Worm (Caenorhabditis elegans) whole organism, L4 larva: ENCODE measurements around the gene Y48C3A.20.

ENCODE experiments used
- ceh-62 ChIP-seq: sonication (generic microtip); optimal IDR thresholded peaks from 2 replicates; lab custom pipeline; 2017; ENCODE audit warnings: missing biosample characterization, missing genetic modification characterization
- fos-1 ChIP-seq: fragments of 150-350 bp; optimal IDR thresholded peaks from 2 replicates; lab custom pipeline; 2014; ENCODE audit warnings: missing biosample characterization, missing genetic modification characterization
- nhr-25 ChIP-seq: sonication (generic microtip); optimal IDR thresholded peaks from 2 replicates; lab custom pipeline; 2017; ENCODE audit warnings: missing genetic modification characterization, mild to moderate bottlenecking, missing compliant biosample characterization, antibody characterized with exemption, moderate library complexity, borderline replicate concordance; ENCODE audit not compliant: insufficient read depth
- pha-4 ChIP-seq, 2 experiments: fragments of 150-350 bp in 1 of 2; fragments of 200-800 bp in 1 of 2; sonication (Bioruptor generic) in 1 of 2; IDR thresholded peaks in 1 of 2; optimal IDR thresholded peaks in 1 of 2; 2 replicates each; pipeline versions ENCODE4 v1.3.6 to Lab custom; 2014 to 2022; ENCODE audit warnings: missing genetic modification characterization in 2 of 2, missing genetic modification reagents in 2 of 2, missing biosample characterization in 1 of 2, missing compliant biosample characterization in 1 of 2
- pqm-1 ChIP-seq: sonication (generic microtip); optimal IDR thresholded peaks from 2 replicates; lab custom pipeline; 2017; ENCODE audit warnings: missing biosample characterization, missing genetic modification characterization

DNA sequence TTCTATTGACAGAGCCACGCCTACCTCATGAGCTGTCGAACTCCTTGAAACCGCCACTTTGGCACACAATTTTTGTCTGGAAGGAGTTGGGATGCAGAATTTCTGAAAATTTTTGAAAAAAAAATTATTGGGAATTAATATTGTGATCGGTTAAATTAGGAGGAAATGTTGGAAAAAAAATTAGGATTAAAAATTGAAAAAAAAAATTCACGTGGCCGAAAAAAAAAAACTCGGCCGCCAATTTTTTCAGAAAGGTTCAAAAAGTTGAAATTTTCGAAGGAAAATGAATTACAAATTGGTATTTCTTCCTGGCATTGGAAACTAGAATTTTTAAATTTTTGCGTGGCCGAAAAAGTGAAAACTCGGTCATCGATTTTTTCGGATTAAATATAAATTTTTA lies 13.3 kb upstream of the Y48C3A.20 start, which contains the start of gene dmsr-3:
- TF ChIP-seq pha-4 (GFP tag; IDR thresholded peaks at IDR 0.05; lab: Robert Waterston, UW) (no peak), pha-4 (tag; optimal IDR thresholded peaks at IDR 0.05; lab: Kevin White, UChicago) (no peak), pqm-1 (no peak), fos-1 (tag; lab: Kevin White, UChicago) (no peak), nhr-25 (tag; lab: Kevin White, UChicago) (no peak), ceh-62 (no peak)
